Worm (Caenorhabditis elegans) whole organism, L4 larva: ENCODE measurements around the gene nkat-1.

Source experiments
- R02D3.7 ChIP-seq: fragments of 150-350 bp; sonication (generic microtip); optimal IDR thresholded peaks from 3 replicates; lab custom pipeline; 2014; ENCODE audit warnings: missing biosample characterization, missing genetic modification characterization
- Y5F2A.4 ChIP-seq: fragments of 200-800 bp; sonication (Bioruptor generic); optimal IDR thresholded peaks from 2 replicates; lab custom pipeline; 2018; ENCODE audit warnings: mild to moderate bottlenecking, missing genetic modification characterization, missing compliant biosample characterization
- ama-1 ChIP-seq: fragments of 150-350 bp; optimal IDR thresholded peaks from 2 replicates; lab custom pipeline; 2014; ENCODE audit warnings: inconsistent platforms, mixed read lengths
- ctbp-1 ChIP-seq: fragments of 200-800 bp; sonication (Bioruptor generic); IDR thresholded peaks from 2 replicates; pipeline ENCODE4 v1.3.6; 2022; ENCODE audit warnings: missing genetic modification reagents, missing genetic modification characterization, missing compliant biosample characterization
- dve-1 ChIP-seq: sonication (generic microtip); optimal IDR thresholded peaks from 2 replicates; lab custom pipeline; 2017; ENCODE audit warnings: antibody characterized with exemption, mild to moderate bottlenecking, missing genetic modification characterization, missing compliant biosample characterization; ENCODE audit not compliant: insufficient read depth
- jun-1 ChIP-seq: fragments of 150-350 bp; optimal IDR thresholded peaks from 2 replicates; lab custom pipeline; 2014; ENCODE audit warnings: missing biosample characterization, missing genetic modification reagents, missing genetic modification characterization
- nhr-102 ChIP-seq: sonication (generic microtip); optimal IDR thresholded peaks from 2 replicates; lab custom pipeline; 2016; ENCODE audit warnings: mild to moderate bottlenecking, missing genetic modification characterization, moderate library complexity, missing compliant biosample characterization
- nhr-42 ChIP-seq: fragments of 200-800 bp; sonication (Bioruptor generic); IDR thresholded peaks from 2 replicates; pipeline ENCODE4 v1.3.6; 2022; ENCODE audit warnings: missing genetic modification characterization, missing compliant biosample characterization
- php-3 ChIP-seq: fragments of 200-800 bp; sonication (Bioruptor generic); IDR thresholded peaks from 2 replicates; pipeline ENCODE4 v1.3.6; 2022; ENCODE audit warnings: missing genetic modification reagents, missing genetic modification characterization, missing compliant biosample characterization
- unc-39 ChIP-seq: sonication (generic microtip); optimal IDR thresholded peaks from 2 replicates; lab custom pipeline; 2017; ENCODE audit warnings: missing biosample characterization, missing genetic modification characterization
- unc-62 ChIP-seq, 3 experiments: fragments of 150-350 bp in 1 of 3; sonication (generic microtip); optimal IDR thresholded peaks in 2 of 3; peaks in 1 of 3; 1 replicate in 1 of 3; 2 replicates in 2 of 3; lab custom pipeline; 2014 to 2017; ENCODE audit warnings: missing biosample characterization in 3 of 3, missing genetic modification characterization in 3 of 3, missing genetic modification reagents in 3 of 3, missing genotype in 1 of 3
- zag-1 ChIP-seq: fragments of 150-350 bp; optimal IDR thresholded peaks from 2 replicates; lab custom pipeline; 2014; ENCODE audit warnings: missing biosample characterization, missing genetic modification characterization

DNA sequence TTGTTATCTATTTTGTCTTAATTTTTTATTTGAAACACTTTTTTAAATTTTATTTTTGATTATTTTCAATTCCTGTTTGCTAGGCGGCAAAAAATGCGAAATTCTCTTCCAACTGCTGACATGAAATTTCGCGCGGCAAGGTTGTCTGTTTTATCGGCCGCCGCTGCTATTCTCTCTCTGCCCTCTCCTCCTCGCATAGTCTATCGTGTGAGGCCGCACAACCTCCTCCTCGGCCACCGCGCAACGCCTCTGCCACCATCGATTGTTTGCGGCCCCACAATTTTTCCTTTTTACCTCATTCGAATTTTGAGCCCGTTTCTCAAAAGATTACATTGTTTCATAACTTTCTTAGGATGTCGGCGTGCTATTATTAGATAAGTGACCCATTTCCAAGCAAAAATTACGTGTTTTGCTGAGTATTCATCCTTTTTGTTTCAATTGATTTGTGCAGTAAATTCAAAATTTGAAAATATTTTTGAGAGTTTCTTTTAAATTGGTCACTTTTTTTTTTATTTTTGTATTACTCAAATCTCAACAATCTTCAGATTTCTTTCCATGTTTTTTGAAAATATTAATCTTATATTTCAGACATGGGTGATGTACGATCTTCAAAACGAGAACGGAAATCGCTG, 12.5 kb downstream of the nkat-1 start, which contains the start of gene F28H6.4:
- TF ChIP-seq Y5F2A.4 (GFP tag; lab: Kevin White, UChicago) (no peak), ama-1 (lab: Kevin White, UChicago) (no peak), php-3 (no peak), dve-1 (tag; lab: Kevin White, UChicago) (no peak), nhr-102 (no peak), zag-1 (no peak), ctbp-1 (GFP tag; lab: Robert Waterston, UW) (no peak), nhr-42 (GFP tag; lab: Robert Waterston, UW) (no peak), jun-1 (tag; lab: Kevin White, UChicago) (no peak), unc-62 (GFP tag; optimal IDR thresholded peaks at IDR 0.05 in 1 of 2; lab: Kevin White, UChicago) (no peak), unc-62 (tag; optimal IDR thresholded peaks at IDR 0.05; lab: Kevin White, UChicago) (no peak), R02D3.7 (tag; lab: Kevin White, UChicago) (no peak), unc-39 (tag; lab: Kevin White, UChicago) (no peak)
